Worm (Caenorhabditis elegans): ENCODE measurements around the gene dhs-29.

- TF ChIP-seq sdz-38 (tag; optimal IDR thresholded peaks at IDR 0.05) = no peak
- no peak for TF ChIP-seq C17E4.6 (GFP tag; IDR thresholded peaks at IDR 0.05)
- no peak for TF ChIP-seq Y53G8AR.9 (GFP tag; conservative IDR thresholded peaks at IDR 0.05)
- no peak for TF ChIP-seq nfya-1 (tag; optimal IDR thresholded peaks at IDR 0.05; ENCODE audit: borderline replicate concordance, insufficient read depth)
- TF ChIP-seq F55B11.4 (tag; optimal IDR thresholded peaks at IDR 0.05; ENCODE audit: borderline replicate concordance, insufficient read depth) = no peak
- no peak for TF ChIP-seq T07F8.4 (tag; optimal IDR thresholded peaks at IDR 0.05)
- no peak for TF ChIP-seq F10E7.11 (tag; optimal IDR thresholded peaks at IDR 0.05)
- TF ChIP-seq ama-1 (optimal IDR thresholded peaks at IDR 0.05) = no peak
- no peak for TF ChIP-seq ama-1 (GFP tag; optimal IDR thresholded peaks at IDR 0.05)
Observed at ce11 chrX:7680545-7681330, 16.0 kb upstream of the dhs-29 start, which contains the start of gene stn-2.
